Fruit fly (Drosophila melanogaster): ENCODE measurements around the gene mus312.

The mus312 gene

DNA sequence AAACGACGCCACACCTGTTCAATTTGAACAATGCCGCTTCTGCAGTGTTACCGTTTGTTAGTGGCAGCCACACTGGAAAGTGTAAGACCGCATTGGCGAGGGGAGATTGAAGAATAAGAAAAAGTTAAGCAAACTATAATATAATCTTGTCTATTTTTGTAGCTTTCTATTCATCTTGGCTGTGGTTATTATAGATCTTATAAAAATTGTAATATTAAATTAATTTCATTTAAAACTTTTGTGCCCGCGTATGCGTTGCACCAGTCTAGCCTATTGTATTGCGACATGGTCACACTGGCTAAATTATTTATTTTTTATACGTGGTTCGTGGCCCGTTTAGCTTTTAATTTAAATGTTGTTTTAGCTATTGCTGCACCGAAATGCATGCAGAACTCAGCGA, 5.6 kb upstream of the mus312 start, which contains the start of the genes RhoGEF4 and Rint1 (continued):
- TF ChIP-seq Ada2b (GFP tag; IDR thresholded peaks at IDR 0.05) (peak; percentile 70), BEAF-32 (GFP tag; optimal IDR thresholded peaks at IDR 0.05) (peak; percentile 45), fd64A (GFP tag; optimal IDR thresholded peaks at IDR 0.05) (no peak), Dad (GFP tag; optimal IDR thresholded peaks at IDR 0.05) (peak; percentile 31), Dref (GFP tag; IDR thresholded peaks at IDR 0.05) (peak; percentile 32; the same call in 1 of the 2 replicates), corto (GFP tag; optimal IDR thresholded peaks at IDR 0.05) (no peak), gem (tag; optimal IDR thresholded peaks at IDR 0.05) (peak; percentile 86), ac (GFP tag; optimal IDR thresholded peaks at IDR 0.05) (no peak), Aef1 (GFP tag; IDR thresholded peaks at IDR 0.05) (peak; percentile 82), Lhr (GFP tag; optimal IDR thresholded peaks at IDR 0.05) (peak; percentile 68), CG34422 (GFP tag; IDR thresholded peaks at IDR 0.05) (peak; percentile 76; the same call in 2 of the 3 replicates), CG18619 (GFP tag; optimal IDR thresholded peaks at IDR 0.05) (peak; percentile 62), insv (GFP tag; optimal IDR thresholded peaks at IDR 0.05) (no peak), CG17359 (tag; optimal IDR thresholded peaks at IDR 0.05) (peak; percentile 43), CG10959 (GFP tag; IDR thresholded peaks at IDR 0.05) (peak; percentile 57), yki (optimal IDR thresholded peaks at IDR 0.05) (no peak), CG11695 (GFP tag; IDR thresholded peaks at IDR 0.05) (no peak), CG6254 (GFP tag; optimal IDR thresholded peaks at IDR 0.05) (peak; percentile 22), CG4854 (GFP tag; optimal IDR thresholded peaks at IDR 0.05) (peak; percentile 40), B-H1 (GFP tag; IDR thresholded peaks at IDR 0.05) (peak; percentile 36; the same call in 2 of the 3 replicates), Optix (GFP tag; IDR thresholded peaks at IDR 0.05) (peak; percentile 73; the same call in 2 of the 3 replicates), dm (GFP tag; optimal IDR thresholded peaks at IDR 0.05) (peak; percentile 37), CG10147 (GFP tag; optimal IDR thresholded peaks at IDR 0.05) (peak; percentile 74), CG7372 (GFP tag; IDR thresholded peaks at IDR 0.05) (peak; percentile 58; the same call in 1 of the 2 replicates), CG3995 (GFP tag; optimal IDR thresholded peaks at IDR 0.05) (no peak), pan (optimal IDR thresholded peaks at IDR 0.05) (no peak), pan (GFP tag; optimal IDR thresholded peaks at IDR 0.05 in 1 of 2, IDR thresholded peaks at IDR 0.05 in 1 of 2) (peak in 1 of 2 experiments; percentile 74), Doc3 (GFP tag; IDR thresholded peaks at IDR 0.05; ENCODE audit: partially characterized antibody) (no peak), Atf6 (GFP tag; IDR thresholded peaks at IDR 0.05) (0 out of 2 replicates have a peak, but pooled peaks have one; percentile 62), Ets65A (GFP tag) (peak; percentile 95), Xbp1 (GFP tag; optimal IDR thresholded peaks at IDR 0.05) (peak; percentile 91), sug (tag; optimal IDR thresholded peaks at IDR 0.05) (peak; percentile 73), CG31441 (GFP tag; IDR thresholded peaks at IDR 0.05) (peak; percentile 73), CG9727 (GFP tag; optimal IDR thresholded peaks at IDR 0.05) (peak; percentile 62), CG16779 (GFP tag; IDR thresholded peaks at IDR 0.05) (no peak), ham (GFP tag; IDR thresholded peaks at IDR 0.05) (peak; percentile 72; the same call in 1 of the 2 replicates), CG13775 (GFP tag; optimal IDR thresholded peaks at IDR 0.05) (peak; percentile 79), Scr (GFP tag; IDR thresholded peaks at IDR 0.05; ENCODE audit: partially characterized antibody) (peak; percentile 21; the same call in 1 of the 2 replicates), Vsx1 (GFP tag; optimal IDR thresholded peaks at IDR 0.05) (no peak), CG13424 (tag; optimal IDR thresholded peaks at IDR 0.05) (peak; percentile 75), CG5953 (GFP tag; IDR thresholded peaks at IDR 0.05) (0 out of 2 replicates have a peak, but pooled peaks have one; percentile 7), CG1529 (GFP tag; optimal IDR thresholded peaks at IDR 0.05) (peak; percentile 23), sc (optimal IDR thresholded peaks at IDR 0.05) (no peak), sc (GFP tag; optimal IDR thresholded peaks at IDR 0.05) (peak; percentile 48), Meics (GFP tag; optimal IDR thresholded peaks at IDR 0.05) (peak; percentile 38), sd (tag; optimal IDR thresholded peaks at IDR 0.05) (no peak), scrt (GFP tag; optimal IDR thresholded peaks at IDR 0.05) (peak; percentile 61), CG17328 (GFP tag; IDR thresholded peaks at IDR 0.05) (peak; percentile 63), Camta (GFP tag; optimal IDR thresholded peaks at IDR 0.05) (peak; percentile 19), pho (GFP tag; optimal IDR thresholded peaks at IDR 0.05) (peak; percentile 44), wdn (GFP tag; IDR thresholded peaks at IDR 0.05) (peak; percentile 73), esg (GFP tag; conservative IDR thresholded peaks at IDR 0.05) (peak; percentile 77)

Measured in whole organism, embryonic.